Worm (Caenorhabditis elegans) whole organism, L3 larva: Measurements from ENCODE around the gene K10C2.14.

ENCODE experiments used
- ceh-82 ChIP-seq: fragments of 150-350 bp; optimal IDR thresholded peaks from 2 replicates; lab custom pipeline; 2014; ENCODE audit warnings: missing biosample characterization, missing genetic modification characterization
- nhr-28 ChIP-seq: fragments of 150-350 bp; optimal IDR thresholded peaks from 2 replicates; lab custom pipeline; 2014; ENCODE audit warnings: missing biosample characterization, missing genetic modification characterization
- unc-39 ChIP-seq: sonication (generic microtip); optimal IDR thresholded peaks from 4 replicates; lab custom pipeline; 2017; ENCODE audit warnings: missing biosample characterization, missing genetic modification characterization
- unc-62 ChIP-seq: fragments of 150-350 bp; sonication (generic microtip); optimal IDR thresholded peaks from 4 replicates; lab custom pipeline; 2014; ENCODE audit warnings: missing biosample characterization, missing genetic modification reagents, missing genetic modification characterization
- ztf-4 ChIP-seq: fragments of 150-350 bp; optimal IDR thresholded peaks from 2 replicates; lab custom pipeline; 2014; ENCODE audit warnings: missing biosample characterization, missing genetic modification characterization

DNA sequence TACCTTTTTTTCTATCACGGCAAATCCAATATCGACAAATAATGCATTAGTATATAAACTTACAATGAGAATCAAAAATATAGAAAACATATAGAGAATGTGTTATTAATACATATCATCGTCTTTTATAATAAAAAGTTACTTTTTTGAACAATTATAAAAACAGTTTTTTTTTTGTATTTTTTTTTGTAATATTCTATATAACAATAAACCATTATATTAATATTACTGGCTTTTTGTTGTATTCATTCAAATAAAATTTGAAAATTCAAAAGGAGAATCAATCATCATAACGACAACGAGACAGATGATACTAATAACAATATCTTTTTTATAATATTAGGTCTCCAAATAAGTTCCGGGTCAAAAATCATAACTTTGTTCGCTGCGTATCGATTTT is 2.8 kb downstream of the K10C2.14 start, which contains the start of gene K10C2.8:
- TF ChIP-seq ztf-4 (tag; lab: Kevin White, UChicago) (no peak), unc-39 (tag; lab: Kevin White, UChicago) (no peak), nhr-28 (tag; lab: Kevin White, UChicago) (no peak), unc-62 (GFP tag; lab: Kevin White, UChicago) (no peak), ceh-82 (tag; lab: Kevin White, UChicago) (no peak)
